Fruit fly (Drosophila melanogaster) whole organism, embryonic: ENCODE measurements around the gene pav.

Experiments
- Ada2b ChIP-seq: fragments of 200-800 bp; sonication (Bioruptor generic); IDR thresholded peaks from 2 replicates; pipeline ENCODE4 v1.3.6; 2022; ENCODE audit warnings: missing biosample characterization, missing genetic modification characterization
- Adf1 ChIP-seq: fragments of 200-800 bp; sonication (Bioruptor generic); IDR thresholded peaks from 2 replicates; pipeline ENCODE4 v1.3.6; 2022; ENCODE audit warnings: missing biosample characterization, missing genetic modification characterization
- Bgb ChIP-seq: fragments of 200-800 bp; sonication (Bioruptor generic); IDR thresholded peaks from 2 replicates; pipeline ENCODE4 v1.3.6; 2022; ENCODE audit warnings: missing biosample characterization, missing genetic modification characterization; ENCODE audit not compliant: partially characterized antibody
- CG10543 ChIP-seq: fragments of 200-800 bp; sonication (Bioruptor generic); optimal IDR thresholded peaks from 3 replicates; lab custom pipeline; 2017; ENCODE audit warnings: missing biosample characterization, mild to moderate bottlenecking, missing genetic modification characterization, moderate library complexity
- CG11085 ChIP-seq: fragments of 200-800 bp; sonication (Bioruptor generic); IDR thresholded peaks from 2 replicates; pipeline ENCODE4 v1.3.6; 2022; ENCODE audit warnings: missing biosample characterization, missing genetic modification characterization
- CG11398 ChIP-seq: fragments of 200-800 bp; sonication (Bioruptor generic); optimal IDR thresholded peaks from 2 replicates; lab custom pipeline; 2016; ENCODE audit warnings: missing biosample characterization, missing genetic modification characterization
- CG11695 ChIP-seq: fragments of 200-800 bp; sonication (Bioruptor generic); IDR thresholded peaks from 3 replicates; pipeline ENCODE4 v1.3.6; 2022; ENCODE audit warnings: missing biosample characterization, missing genetic modification characterization
- CG12155 ChIP-seq: fragments of 200-800 bp; sonication (Bioruptor generic); optimal IDR thresholded peaks from 3 replicates; lab custom pipeline; 2016; ENCODE audit warnings: missing biosample characterization, missing genetic modification characterization
- CG12236 ChIP-seq: fragments of 200-800 bp; sonication (Bioruptor generic); optimal IDR thresholded peaks from 2 replicates; lab custom pipeline; 2016; ENCODE audit warnings: missing biosample characterization, missing genetic modification characterization
- CG12769 ChIP-seq: fragments of 200-800 bp; sonication (Bioruptor generic); optimal IDR thresholded peaks from 2 replicates; lab custom pipeline; 2019; ENCODE audit warnings: missing biosample characterization, mild to moderate bottlenecking, missing genetic modification characterization, moderate library complexity
- CG13775 ChIP-seq: fragments of 200-800 bp; sonication (Bioruptor generic); optimal IDR thresholded peaks from 3 replicates; lab custom pipeline; 2017; ENCODE audit warnings: missing biosample characterization, mild to moderate bottlenecking, missing genetic modification characterization
- CG14667 ChIP-seq: fragments of 200-800 bp; sonication (Bioruptor generic); IDR thresholded peaks from 2 replicates; pipeline ENCODE4 v1.3.6; 2022; ENCODE audit warnings: missing biosample characterization, missing genetic modification characterization
- CG15601 ChIP-seq: fragments of 200-800 bp; sonication (Bioruptor generic); optimal IDR thresholded peaks from 3 replicates; lab custom pipeline; 2019; ENCODE audit warnings: missing biosample characterization, mild to moderate bottlenecking, missing genetic modification characterization, moderate library complexity
- CG17802 ChIP-seq: fragments of 200-800 bp; sonication (Bioruptor generic); optimal IDR thresholded peaks from 2 replicates; lab custom pipeline; 2018; ENCODE audit warnings: missing biosample characterization, mild to moderate bottlenecking, missing genetic modification characterization, moderate library complexity
- CG18599 ChIP-seq: fragments of 200-800 bp; sonication (Bioruptor generic); optimal IDR thresholded peaks from 3 replicates; lab custom pipeline; 2017; ENCODE audit warnings: missing biosample characterization, missing genetic modification characterization, mild to moderate bottlenecking, moderate library complexity, missing genetic modification reagents
- CG2129 ChIP-seq: fragments of 200-800 bp; sonication (Bioruptor generic); IDR thresholded peaks from 2 replicates; pipeline ENCODE4 v1.3.6; 2022; ENCODE audit warnings: missing biosample characterization, missing genetic modification characterization; ENCODE audit not compliant: partially characterized antibody
- CG42726 ChIP-seq: fragments of 200-800 bp; sonication (Bioruptor generic); IDR thresholded peaks from 2 replicates; pipeline ENCODE4 v1.3.6; 2022; ENCODE audit warnings: missing biosample characterization, missing genetic modification characterization; ENCODE audit not compliant: partially characterized antibody
- CG5953 ChIP-seq: fragments of 200-800 bp; sonication (Bioruptor generic); IDR thresholded peaks from 2 replicates; pipeline ENCODE4 v1.3.6; 2022; ENCODE audit warnings: missing biosample characterization, missing genetic modification characterization
- CG6272 ChIP-seq: fragments of 200-800 bp; sonication (Bioruptor generic); IDR thresholded peaks from 2 replicates; pipeline ENCODE4 v1.3.6; 2022; ENCODE audit warnings: missing biosample characterization, missing genetic modification characterization
- CG6813 ChIP-seq: fragments of 200-800 bp; sonication (Bioruptor generic); optimal IDR thresholded peaks from 2 replicates; lab custom pipeline; 2017; ENCODE audit warnings: missing biosample characterization, missing genetic modification characterization, mild to moderate bottlenecking, moderate library complexity, missing genetic modification reagents
- CG9215 ChIP-seq: fragments of 200-800 bp; sonication (Bioruptor generic); IDR thresholded peaks from 2 replicates; pipeline ENCODE4 v1.3.6; 2022; ENCODE audit warnings: missing biosample characterization, missing genetic modification characterization
- CHES-1-like ChIP-seq: fragments of 200-800 bp; sonication (Bioruptor generic); optimal IDR thresholded peaks from 2 replicates; lab custom pipeline; 2016; ENCODE audit warnings: missing biosample characterization, missing genetic modification characterization
- D ChIP-seq, 2 experiments: fragments of 200-800 bp in 1 of 2; fragments of >200 bp in 1 of 2; sonication (Bioruptor generic) in 1 of 2; optimal IDR thresholded peaks; 2 replicates in 1 of 2; 3 replicates in 1 of 2; lab custom pipeline; 2017; ENCODE audit warnings: mild to moderate bottlenecking in 1 of 2, missing biosample characterization in 1 of 2, missing genetic modification characterization in 1 of 2, missing genetic modification reagents in 1 of 2
- D19A ChIP-seq: fragments of 200-800 bp; optimal IDR thresholded peaks from 3 replicates; lab custom pipeline; 2019; ENCODE audit warnings: missing biosample characterization, mild to moderate bottlenecking, missing genetic modification characterization, moderate library complexity
- MESR4 ChIP-seq: fragments of 200-800 bp; sonication (Bioruptor generic); optimal IDR thresholded peaks from 2 replicates; lab custom pipeline; 2018; ENCODE audit warnings: missing biosample characterization, mild to moderate bottlenecking, missing genetic modification characterization, moderate library complexity
- Myb ChIP-seq: fragments of 200-800 bp; sonication (Bioruptor generic); optimal IDR thresholded peaks from 2 replicates; lab custom pipeline; 2016; ENCODE audit warnings: missing biosample characterization, missing genetic modification characterization
- Neu2 ChIP-seq: fragments of 200-800 bp; sonication (Bioruptor generic); optimal IDR thresholded peaks from 3 replicates; lab custom pipeline; 2016; ENCODE audit warnings: missing biosample characterization, missing genetic modification characterization, borderline replicate concordance
- Scr ChIP-seq: fragments of 200-800 bp; sonication (Bioruptor generic); IDR thresholded peaks from 2 replicates; pipeline ENCODE4 v1.3.6; 2022; ENCODE audit warnings: missing biosample characterization, missing genetic modification characterization; ENCODE audit not compliant: partially characterized antibody
- Trl ChIP-seq, 3 experiments: fragments of >200 bp in 2 of 3; fragments of 200-800 bp in 1 of 3; sonication (Bioruptor generic) in 1 of 3; optimal IDR thresholded peaks; 2 replicates in 1 of 3; 3 replicates in 2 of 3; lab custom pipeline; 2016 to 2017; ENCODE audit warnings: missing biosample characterization in 1 of 3, missing genetic modification characterization in 1 of 3
- ara ChIP-seq: fragments of 200-800 bp; sonication (Bioruptor generic); IDR thresholded peaks from 2 replicates; pipeline ENCODE4 v1.3.6; 2022; ENCODE audit warnings: missing biosample characterization, missing genetic modification characterization
- bbx ChIP-seq: fragments of 200-800 bp; sonication (Bioruptor generic); IDR thresholded peaks from 2 replicates; pipeline ENCODE4 v1.3.6; 2022; ENCODE audit warnings: missing biosample characterization, missing genetic modification characterization; ENCODE audit not compliant: partially characterized antibody
- bigmax ChIP-seq: fragments of 200-800 bp; sonication (Bioruptor generic); optimal IDR thresholded peaks from 2 replicates; lab custom pipeline; 2018; ENCODE audit warnings: missing biosample characterization, mild to moderate bottlenecking, missing genetic modification characterization
- bsh ChIP-seq, 2 experiments: fragments of 200-800 bp; sonication (Bioruptor generic); optimal IDR thresholded peaks; 2 replicates each; lab custom pipeline; 2017 to 2018; ENCODE audit warnings: mild to moderate bottlenecking in 2 of 2, missing biosample characterization in 2 of 2, missing genetic modification characterization in 2 of 2, moderate library complexity in 1 of 2
- cad ChIP-seq: fragments of >200 bp; optimal IDR thresholded peaks from 2 replicates; lab custom pipeline; 2017; ENCODE audit warnings: missing biosample characterization, missing genetic modification characterization
- cato ChIP-seq: fragments of 200-800 bp; sonication (Bioruptor generic); optimal IDR thresholded peaks from 2 replicates; lab custom pipeline; 2016; ENCODE audit warnings: missing biosample characterization, missing genetic modification characterization, borderline replicate concordance
- ci ChIP-seq: fragments of 200-800 bp; sonication (Bioruptor generic); IDR thresholded peaks from 3 replicates; pipeline ENCODE4 v1.3.6; 2022; ENCODE audit warnings: missing biosample characterization, missing genetic modification characterization
- crol ChIP-seq: fragments of 200-800 bp; sonication (Bioruptor generic); IDR thresholded peaks from 2 replicates; pipeline ENCODE4 v1.3.6; 2022; ENCODE audit warnings: missing biosample characterization, missing genetic modification characterization
- dysf ChIP-seq: fragments of 200-800 bp; sonication (Bioruptor generic); IDR thresholded peaks from 3 replicates; pipeline ENCODE4 v1.3.6; 2022; ENCODE audit warnings: missing biosample characterization, missing genetic modification characterization
- eve ChIP-seq, 2 experiments: fragments of >200 bp; optimal IDR thresholded peaks; 2 replicates each; lab custom pipeline; 2017; ENCODE audit warnings: missing biosample characterization in 2 of 2, missing genetic modification characterization in 2 of 2
- ind ChIP-seq: fragments of 200-800 bp; sonication (Bioruptor generic); optimal IDR thresholded peaks from 3 replicates; lab custom pipeline; 2016; ENCODE audit warnings: missing biosample characterization, missing genetic modification characterization
- insv ChIP-seq, 2 experiments: fragments of 200-800 bp; sonication (Bioruptor generic); optimal IDR thresholded peaks; 3 replicates each; lab custom pipeline; 2016 to 2018; ENCODE audit warnings: missing biosample characterization in 2 of 2, missing genetic modification characterization in 2 of 2
- inv ChIP-seq: fragments of 200-800 bp; sonication (Bioruptor generic); IDR thresholded peaks from 2 replicates; pipeline ENCODE4 v1.3.6; 2022; ENCODE audit warnings: missing biosample characterization, missing genetic modification characterization; ENCODE audit not compliant: partially characterized antibody
- lola ChIP-seq, 3 experiments: fragments of >200 bp in 2 of 3; fragments of 200-800 bp in 1 of 3; sonication (Bioruptor generic) in 1 of 3; optimal IDR thresholded peaks; 2 replicates each; lab custom pipeline; 2017 to 2019; ENCODE audit warnings: missing biosample characterization in 3 of 3, missing genetic modification characterization in 3 of 3, mild to moderate bottlenecking in 1 of 3, moderate library complexity in 1 of 3
- luna ChIP-seq: fragments of 200-800 bp; sonication (Bioruptor generic); optimal IDR thresholded peaks from 2 replicates; lab custom pipeline; 2016; ENCODE audit warnings: missing biosample characterization, missing genetic modification characterization
- rib ChIP-seq: fragments of 200-800 bp; sonication (Bioruptor generic); IDR thresholded peaks from 2 replicates; pipeline ENCODE4 v1.3.6; 2022; ENCODE audit warnings: missing biosample characterization, missing genetic modification characterization
- sens ChIP-seq: fragments of 200-800 bp; sonication (Bioruptor generic); peaks from one replicate; lab custom pipeline; 2016; ENCODE audit warnings: missing biosample characterization, missing genetic modification characterization
- unpg ChIP-seq: fragments of 200-800 bp; sonication (Bioruptor generic); optimal IDR thresholded peaks from 3 replicates; lab custom pipeline; 2018; ENCODE audit warnings: missing biosample characterization, mild to moderate bottlenecking, missing genetic modification characterization, moderate library complexity
- vnd ChIP-seq: fragments of 200-800 bp; sonication (Bioruptor generic); IDR thresholded peaks from 3 replicates; pipeline ENCODE4 v1.3.6; 2022; ENCODE audit warnings: missing biosample characterization, missing genetic modification characterization; ENCODE audit not compliant: partially characterized antibody
- z ChIP-seq: fragments of 200-800 bp; sonication (Bioruptor generic); IDR thresholded peaks from 3 replicates; pipeline ENCODE4 v1.3.6; 2022; ENCODE audit warnings: missing biosample characterization, missing genetic modification characterization
- zfh2 ChIP-seq: fragments of 200-800 bp; sonication (Bioruptor generic); optimal IDR thresholded peaks from 2 replicates; lab custom pipeline; 2016; ENCODE audit warnings: missing biosample characterization, missing genetic modification characterization

The pav gene

DNA sequence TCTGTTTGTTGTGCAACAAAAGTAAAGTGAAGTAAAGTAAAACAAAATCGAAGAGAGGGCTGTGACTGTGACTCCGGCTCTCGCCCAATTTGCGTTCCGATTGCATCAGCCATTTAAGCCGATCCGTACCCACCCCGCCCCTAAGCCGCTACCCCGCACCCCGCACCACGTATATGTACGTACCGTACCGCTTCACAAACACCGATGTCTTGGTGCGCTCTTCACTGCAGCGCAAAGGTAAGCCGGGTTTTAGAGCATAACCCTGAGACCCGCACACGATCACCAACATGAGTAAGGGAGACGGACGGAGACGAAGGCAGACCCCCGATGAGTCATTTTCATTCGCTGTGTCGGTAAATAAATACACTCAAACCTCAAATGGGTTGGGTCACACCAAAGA lies 10.3 kb upstream of the pav start:
- TF ChIP-seq ci (GFP tag; lab: Robert Waterston, UW), result peak; percentile 56; the same call in 1 of the 3 replicates
- no peak for TF ChIP-seq CG14667 (GFP tag; lab: Robert Waterston, UW)
- peak; percentile 11 for TF ChIP-seq CG10543 (GFP tag; lab: Kevin White, UChicago)
- TF ChIP-seq insv (GFP tag; optimal IDR thresholded peaks at IDR 0.05; lab: Kevin White, UChicago), result no peak
- TF ChIP-seq ara (GFP tag; lab: Robert Waterston, UW), result no peak
- no peak for TF ChIP-seq CG42726 (GFP tag; lab: Robert Waterston, UW)
- no peak for TF ChIP-seq Neu2 (GFP tag; lab: Kevin White, UChicago)
- TF ChIP-seq CG15601 (tag; lab: Kevin White, UChicago), result no peak
- TF ChIP-seq bsh (GFP tag; optimal IDR thresholded peaks at IDR 0.05; lab: Kevin White, UChicago), result no peak
- no peak for TF ChIP-seq cad (GFP tag; lab: Kevin White, UChicago)
- TF ChIP-seq eve (GFP tag; optimal IDR thresholded peaks at IDR 0.05; lab: Kevin White, UChicago), result no peak
- no peak for TF ChIP-seq zfh2 (GFP tag; lab: Kevin White, UChicago)
- TF ChIP-seq sens (GFP tag; lab: Kevin White, UChicago), result no peak
- peak; percentile 8 for TF ChIP-seq CG12769 (tag; lab: Kevin White, UChicago)
- no peak for TF ChIP-seq CG11695 (GFP tag; lab: Robert Waterston, UW)
- TF ChIP-seq CG9215 (GFP tag; lab: Robert Waterston, UW), result no peak
- no peak for TF ChIP-seq cato (GFP tag; lab: Kevin White, UChicago)
- TF ChIP-seq CG2129 (GFP tag; lab: Robert Waterston, UW), result no peak
- TF ChIP-seq luna (GFP tag; lab: Kevin White, UChicago), result no peak
- peak; percentile 28 for TF ChIP-seq CG6813
- TF ChIP-seq CG11398 (GFP tag; lab: Kevin White, UChicago), result no peak
- no peak for TF ChIP-seq CG17802 (tag; lab: Kevin White, UChicago)
- no peak for TF ChIP-seq CG12155 (GFP tag; lab: Kevin White, UChicago)
- TF ChIP-seq Adf1 (GFP tag; lab: Robert Waterston, UW), result no peak
- TF ChIP-seq Scr (GFP tag; lab: Robert Waterston, UW), result no peak
- TF ChIP-seq rib (GFP tag; lab: Robert Waterston, UW), result no peak
- peak; percentile 85 for TF ChIP-seq z
- no peak for TF ChIP-seq Trl (optimal IDR thresholded peaks at IDR 0.05; lab: Kevin White, UChicago)
- no peak for TF ChIP-seq Trl (GFP tag; optimal IDR thresholded peaks at IDR 0.05; lab: Kevin White, UChicago)
- 0 out of 2 replicates have a peak, but pooled peaks have one; percentile 23 for TF ChIP-seq bbx (GFP tag; lab: Robert Waterston, UW)
- TF ChIP-seq CG18599 (GFP tag; lab: Kevin White, UChicago), result no peak
- no peak for TF ChIP-seq inv (GFP tag; lab: Robert Waterston, UW)
- TF ChIP-seq Myb (GFP tag; lab: Kevin White, UChicago), result no peak
- TF ChIP-seq CG6272 (GFP tag; lab: Robert Waterston, UW), result 0 out of 2 replicates have a peak, but pooled peaks have one; percentile 32
- no peak for TF ChIP-seq CG5953
- no peak for TF ChIP-seq unpg (GFP tag; lab: Kevin White, UChicago)
- TF ChIP-seq CG11085 (GFP tag; lab: Robert Waterston, UW), result no peak
- no peak for TF ChIP-seq vnd
- no peak for TF ChIP-seq Ada2b (GFP tag; lab: Robert Waterston, UW)
- TF ChIP-seq bigmax, result no peak
- TF ChIP-seq D19A (tag; lab: Kevin White, UChicago), result no peak
- TF ChIP-seq CHES-1-like, result no peak
- no peak for TF ChIP-seq ind (GFP tag; lab: Kevin White, UChicago)
- no peak for TF ChIP-seq Bgb (GFP tag; lab: Robert Waterston, UW)
- TF ChIP-seq dysf, result no peak
- no peak for TF ChIP-seq D (optimal IDR thresholded peaks at IDR 0.05; lab: Kevin White, UChicago)
- no peak for TF ChIP-seq D (GFP tag; optimal IDR thresholded peaks at IDR 0.05; lab: Kevin White, UChicago)
- no peak for TF ChIP-seq lola (GFP tag; optimal IDR thresholded peaks at IDR 0.05; lab: Kevin White, UChicago)
- TF ChIP-seq CG12236, result no peak
- peak; percentile 97 for TF ChIP-seq crol (GFP tag; lab: Robert Waterston, UW)
- no peak for TF ChIP-seq CG13775
- TF ChIP-seq MESR4 (GFP tag; lab: Kevin White, UChicago), result no peak
